Worm (Caenorhabditis elegans) whole organism, late embryonic: ENCODE measurements around the gene nhr-9.

Source experiments
- C08G9.2 ChIP-seq: sonication (generic microtip); optimal IDR thresholded peaks from 2 replicates; lab custom pipeline; 2016; ENCODE audit warnings: mild to moderate bottlenecking, missing genetic modification characterization, moderate library complexity, missing compliant biosample characterization
- C38D4.7 ChIP-seq: fragments of 200-800 bp; sonication (Bioruptor generic); optimal IDR thresholded peaks from 2 replicates; lab custom pipeline; 2018; ENCODE audit warnings: mild to moderate bottlenecking, missing genetic modification characterization, moderate library complexity, missing compliant biosample characterization
- F13H6.1 ChIP-seq: sonication (generic microtip); optimal IDR thresholded peaks from 2 replicates; lab custom pipeline; 2016; ENCODE audit warnings: missing genetic modification characterization, missing compliant biosample characterization
- T23F11.4 ChIP-seq: fragments of 200-800 bp; sonication (Bioruptor generic); optimal IDR thresholded peaks from 2 replicates; lab custom pipeline; 2018; ENCODE audit warnings: mild to moderate bottlenecking, missing genetic modification characterization, missing compliant biosample characterization
- Y22D7AL.16 ChIP-seq: sonication (generic microtip); optimal IDR thresholded peaks from 2 replicates; lab custom pipeline; 2016; ENCODE audit warnings: missing genetic modification characterization, missing compliant biosample characterization
- ama-1 ChIP-seq: fragments of 150-350 bp; optimal IDR thresholded peaks from 2 replicates; lab custom pipeline; 2014
- ceh-18 ChIP-seq: sonication (generic microtip); optimal IDR thresholded peaks from 2 replicates; lab custom pipeline; 2016; ENCODE audit warnings: missing genetic modification characterization, missing compliant biosample characterization
- ceh-19 ChIP-seq: fragments of 200-800 bp; sonication (Bioruptor generic); optimal IDR thresholded peaks from 2 replicates; lab custom pipeline; 2018; ENCODE audit warnings: mild to moderate bottlenecking, missing genetic modification characterization, missing compliant biosample characterization
- ceh-2 ChIP-seq: sonication (generic microtip); optimal IDR thresholded peaks from 2 replicates; lab custom pipeline; 2016; ENCODE audit warnings: missing genotype, missing genetic modification characterization, missing compliant biosample characterization
- ceh-30 ChIP-seq: fragments of 150-350 bp; optimal IDR thresholded peaks from 2 replicates; lab custom pipeline; 2014; ENCODE audit warnings: missing biosample characterization, missing genetic modification characterization
- ceh-31 ChIP-seq: sonication (generic microtip); optimal IDR thresholded peaks from 2 replicates; lab custom pipeline; 2016; ENCODE audit warnings: missing genetic modification characterization, missing compliant biosample characterization
- ceh-34 ChIP-seq: sonication (generic microtip); optimal IDR thresholded peaks from 2 replicates; lab custom pipeline; 2016; ENCODE audit warnings: mild to moderate bottlenecking, missing genetic modification characterization, missing compliant biosample characterization
- ceh-45 ChIP-seq: fragments of 200-800 bp; sonication (Bioruptor generic); IDR thresholded peaks from 2 replicates; pipeline ENCODE4 v1.3.6; 2022; ENCODE audit warnings: missing genetic modification reagents, missing genetic modification characterization, missing compliant biosample characterization
- ceh-48 ChIP-seq: sonication (generic microtip); optimal IDR thresholded peaks from 2 replicates; lab custom pipeline; 2016; ENCODE audit warnings: missing genetic modification characterization, inconsistent platforms, missing compliant biosample characterization
- ceh-6 ChIP-seq: fragments of 200-800 bp; sonication (Bioruptor generic); optimal IDR thresholded peaks from 2 replicates; lab custom pipeline; 2018; ENCODE audit warnings: mild to moderate bottlenecking, missing genetic modification characterization, missing compliant biosample characterization
- ceh-9 ChIP-seq: sonication (generic microtip); optimal IDR thresholded peaks from 2 replicates; lab custom pipeline; 2016; ENCODE audit warnings: mild to moderate bottlenecking, missing genetic modification characterization, inconsistent platforms, missing compliant biosample characterization
- che-1 ChIP-seq: sonication (generic microtip); optimal IDR thresholded peaks from 2 replicates; lab custom pipeline; 2016; ENCODE audit warnings: mild to moderate bottlenecking, missing genetic modification characterization, missing compliant biosample characterization
- dmd-4 ChIP-seq: sonication (generic microtip); optimal IDR thresholded peaks from 2 replicates; lab custom pipeline; 2016; ENCODE audit warnings: borderline replicate concordance, missing genetic modification characterization, missing compliant biosample characterization
- elt-2 ChIP-seq: sonication (generic microtip); optimal IDR thresholded peaks from 2 replicates; lab custom pipeline; 2016; ENCODE audit warnings: missing genetic modification reagents, missing genetic modification characterization, missing compliant biosample characterization
- elt-4 ChIP-seq: sonication (generic microtip); optimal IDR thresholded peaks from 2 replicates; lab custom pipeline; 2016; ENCODE audit warnings: missing genetic modification characterization, missing compliant biosample characterization
- ets-4 ChIP-seq: sonication (generic microtip); optimal IDR thresholded peaks from 2 replicates; lab custom pipeline; 2016; ENCODE audit warnings: missing genetic modification characterization, missing compliant biosample characterization
- fax-1 ChIP-seq: sonication (generic microtip); optimal IDR thresholded peaks from 2 replicates; lab custom pipeline; 2016; ENCODE audit warnings: missing genotype, missing genetic modification characterization, missing compliant biosample characterization
- fkh-6 ChIP-seq: sonication (generic microtip); optimal IDR thresholded peaks from 2 replicates; lab custom pipeline; 2016; ENCODE audit warnings: missing genetic modification characterization, missing compliant biosample characterization
- gmeb-2 ChIP-seq: sonication (generic microtip); optimal IDR thresholded peaks from 2 replicates; lab custom pipeline; 2016; ENCODE audit warnings: missing genetic modification characterization, inconsistent platforms, missing compliant biosample characterization
- hlh-13 ChIP-seq: fragments of 200-800 bp; sonication (Bioruptor generic); optimal IDR thresholded peaks from 2 replicates; lab custom pipeline; 2018; ENCODE audit warnings: mild to moderate bottlenecking, missing genetic modification characterization, missing compliant biosample characterization
- hlh-15 ChIP-seq: sonication (generic microtip); optimal IDR thresholded peaks from 2 replicates; lab custom pipeline; 2016; ENCODE audit warnings: missing genetic modification characterization, missing compliant biosample characterization
- hlh-6 ChIP-seq: sonication (generic microtip); optimal IDR thresholded peaks from 2 replicates; lab custom pipeline; 2016; ENCODE audit warnings: missing genotype, missing genetic modification characterization, missing compliant biosample characterization
- hlh-8 ChIP-seq: sonication (generic microtip); optimal IDR thresholded peaks from 2 replicates; lab custom pipeline; 2016; ENCODE audit warnings: missing genotype, missing genetic modification characterization, missing compliant biosample characterization
- lim-6 ChIP-seq: sonication (generic microtip); optimal IDR thresholded peaks from 2 replicates; lab custom pipeline; 2016; ENCODE audit warnings: missing genetic modification characterization, missing compliant biosample characterization
- lin-11 ChIP-seq: fragments of 200-800 bp; sonication (Bioruptor generic); optimal IDR thresholded peaks from 2 replicates; lab custom pipeline; 2018; ENCODE audit warnings: mild to moderate bottlenecking, missing genetic modification characterization, missing compliant biosample characterization
- mec-3 ChIP-seq: sonication (generic microtip); optimal IDR thresholded peaks from 2 replicates; lab custom pipeline; 2016; ENCODE audit warnings: borderline replicate concordance, missing genetic modification characterization, missing compliant biosample characterization
- nfya-1 ChIP-seq: sonication (generic microtip); optimal IDR thresholded peaks from 2 replicates; lab custom pipeline; 2017; ENCODE audit warnings: missing genetic modification characterization, mild to moderate bottlenecking, missing compliant biosample characterization, antibody characterized with exemption, moderate library complexity
- nhr-232 ChIP-seq: sonication (generic microtip); optimal IDR thresholded peaks from 2 replicates; lab custom pipeline; 2016; ENCODE audit warnings: missing genetic modification characterization, missing compliant biosample characterization
- npax-4 ChIP-seq: sonication (generic microtip); optimal IDR thresholded peaks from 2 replicates; lab custom pipeline; 2016; ENCODE audit warnings: missing genetic modification characterization, missing compliant biosample characterization
- pax-1 ChIP-seq: fragments of 150-350 bp; optimal IDR thresholded peaks from 2 replicates; lab custom pipeline; 2014; ENCODE audit warnings: missing biosample characterization, missing genetic modification characterization
- pha-2 ChIP-seq: sonication (generic microtip); optimal IDR thresholded peaks from 2 replicates; lab custom pipeline; 2017; ENCODE audit warnings: mild to moderate bottlenecking, missing genetic modification characterization, missing compliant biosample characterization
- pqm-1 ChIP-seq: sonication (generic microtip); optimal IDR thresholded peaks from 2 replicates; lab custom pipeline; 2016; ENCODE audit warnings: missing genetic modification characterization, missing compliant biosample characterization
- ref-2 ChIP-seq: sonication (generic microtip); optimal IDR thresholded peaks from 2 replicates; lab custom pipeline; 2016; ENCODE audit warnings: missing genetic modification characterization, missing compliant biosample characterization
- rnt-1 ChIP-seq: sonication (generic microtip); optimal IDR thresholded peaks from 2 replicates; lab custom pipeline; 2016; ENCODE audit warnings: missing genetic modification characterization, missing compliant biosample characterization
- sox-4 ChIP-seq: sonication (generic microtip); optimal IDR thresholded peaks from 2 replicates; lab custom pipeline; 2017; ENCODE audit warnings: mild to moderate bottlenecking, missing genetic modification characterization, inconsistent platforms, missing compliant biosample characterization
- tbx-2 ChIP-seq: sonication (generic microtip); optimal IDR thresholded peaks from 2 replicates; lab custom pipeline; 2016; ENCODE audit warnings: missing genetic modification characterization, missing compliant biosample characterization
- tbx-7 ChIP-seq: sonication (generic microtip); optimal IDR thresholded peaks from 2 replicates; lab custom pipeline; 2016; ENCODE audit warnings: missing genotype, missing genetic modification characterization, missing compliant biosample characterization
- ttx-3 ChIP-seq: sonication (generic microtip); optimal IDR thresholded peaks from 2 replicates; lab custom pipeline; 2016; ENCODE audit warnings: missing genetic modification reagents, missing genetic modification characterization, missing compliant biosample characterization
- unc-3 ChIP-seq, 2 experiments: fragments of 200-800 bp in 1 of 2; sonication (Bioruptor generic) in 1 of 2; sonication (generic microtip) in 1 of 2; conservative IDR thresholded peaks in 1 of 2; optimal IDR thresholded peaks in 1 of 2; 2 replicates each; pipeline versions ENCODE4 v1.3.6 to Lab custom; 2016 to 2022; ENCODE audit warnings: missing compliant biosample characterization in 2 of 2, missing genetic modification characterization in 2 of 2, missing genetic modification reagents in 1 of 2
- unc-42 ChIP-seq: sonication (generic microtip); optimal IDR thresholded peaks from 2 replicates; lab custom pipeline; 2016; ENCODE audit warnings: missing genotype, missing genetic modification characterization, missing compliant biosample characterization
- unc-86 ChIP-seq: sonication (generic microtip); optimal IDR thresholded peaks from 2 replicates; lab custom pipeline; 2016; ENCODE audit warnings: missing genetic modification characterization, missing compliant biosample characterization
- zip-5 ChIP-seq: sonication (generic microtip); optimal IDR thresholded peaks from 2 replicates; lab custom pipeline; 2016; ENCODE audit warnings: missing genetic modification characterization, missing compliant biosample characterization

The nhr-9 gene

ce11 chrIII:7087691-7088323 is 7.5 kb upstream of the nhr-9 start, which contains the start of gene fubl-2:
Gene fubl-2 (minus strand): TSS chrIII:7087741.
- TF ChIP-seq hlh-13 (GFP tag; lab: Kevin White, UChicago): no peak
- TF ChIP-seq tbx-7 (tag; lab: Kevin White, UChicago): peak; percentile 54
- peak; percentile 3 for TF ChIP-seq F13H6.1 (tag; lab: Kevin White, UChicago)
- peak; percentile 6 for TF ChIP-seq hlh-8 (tag; lab: Kevin White, UChicago)
- no peak for TF ChIP-seq ceh-18 (tag; lab: Kevin White, UChicago)
- no peak for TF ChIP-seq ceh-6 (GFP tag; lab: Kevin White, UChicago)
- TF ChIP-seq pax-1 (tag; lab: Kevin White, UChicago): no peak
- TF ChIP-seq mec-3 (tag; lab: Kevin White, UChicago): no peak
- TF ChIP-seq dmd-4 (tag; lab: Kevin White, UChicago): no peak
- peak; percentile 48 for TF ChIP-seq elt-2 (tag; lab: Kevin White, UChicago)
- no peak for TF ChIP-seq lin-11
- no peak for TF ChIP-seq T23F11.4 (GFP tag; lab: Kevin White, UChicago)
- TF ChIP-seq unc-3 (GFP tag; conservative IDR thresholded peaks at IDR 0.05; lab: Robert Waterston, UW): no peak
- no peak for TF ChIP-seq unc-3 (tag; optimal IDR thresholded peaks at IDR 0.05; lab: Kevin White, UChicago)
- no peak for TF ChIP-seq ttx-3
- no peak for TF ChIP-seq hlh-6 (tag; lab: Kevin White, UChicago)
- peak; percentile 82 for TF ChIP-seq ceh-2 (tag; lab: Kevin White, UChicago)
- TF ChIP-seq fkh-6 (tag; lab: Kevin White, UChicago): peak; percentile 42
- no peak for TF ChIP-seq npax-4
- peak; percentile 15 for TF ChIP-seq ref-2 (tag; lab: Kevin White, UChicago)
- no peak for TF ChIP-seq ceh-45 (GFP tag; lab: Robert Waterston, UW)
- TF ChIP-seq hlh-15: no peak
- TF ChIP-seq ceh-19: no peak
- TF ChIP-seq Y22D7AL.16 (tag; lab: Kevin White, UChicago): no peak
- TF ChIP-seq ceh-48 (tag; lab: Kevin White, UChicago): peak; percentile 73
- TF ChIP-seq che-1: no peak
- TF ChIP-seq ceh-34 (tag; lab: Kevin White, UChicago): peak; percentile 34
- no peak for TF ChIP-seq lim-6 (tag; lab: Kevin White, UChicago)
- TF ChIP-seq zip-5: peak; percentile 42
- TF ChIP-seq ama-1 (lab: Kevin White, UChicago): no peak
- TF ChIP-seq fax-1 (tag; lab: Kevin White, UChicago): peak; percentile 18
- no peak for TF ChIP-seq unc-86 (tag; lab: Kevin White, UChicago)
- peak; percentile 79 for TF ChIP-seq ets-4
- TF ChIP-seq rnt-1 (tag; lab: Kevin White, UChicago): peak; percentile 18
- TF ChIP-seq gmeb-2 (tag; lab: Kevin White, UChicago): no peak
- TF ChIP-seq C08G9.2 (tag; lab: Kevin White, UChicago): peak; percentile 79
- no peak for TF ChIP-seq ceh-9 (tag; lab: Kevin White, UChicago)
- no peak for TF ChIP-seq ceh-30 (tag; lab: Kevin White, UChicago)
- TF ChIP-seq unc-42 (tag; lab: Kevin White, UChicago): peak; percentile 16
- no peak for TF ChIP-seq nhr-232 (tag; lab: Kevin White, UChicago)
- no peak for TF ChIP-seq tbx-2
- peak; percentile 90 for TF ChIP-seq ceh-31 (tag; lab: Kevin White, UChicago)
- TF ChIP-seq sox-4 (tag; lab: Kevin White, UChicago): no peak

- TF ChIP-seq ama-1 (lab: Kevin White, UChicago) (no peak), pha-2 (no peak), zip-5 (no peak), elt-4 (tag; lab: Kevin White, UChicago) (no peak), ceh-6 (GFP tag; lab: Kevin White, UChicago) (no peak), nhr-232 (tag; lab: Kevin White, UChicago) (no peak), tbx-2 (no peak), ceh-9 (tag; lab: Kevin White, UChicago) (no peak), pax-1 (tag; lab: Kevin White, UChicago) (no peak), C38D4.7 (GFP tag; lab: Kevin White, UChicago) (no peak), pqm-1 (tag; lab: Kevin White, UChicago) (no peak), sox-4 (tag; lab: Kevin White, UChicago) (no peak), dmd-4 (tag; lab: Kevin White, UChicago) (no peak), Y22D7AL.16 (tag; lab: Kevin White, UChicago) (no peak), nfya-1 (tag; lab: Kevin White, UChicago) (no peak)
- TF ChIP-seq, all 69 proteins: peak for 0
Measured at ce11 chrIII:7090545-7090944, 4.7 kb upstream of the nhr-9 start, which contains the start of gene ZK418.10. Gene ZK418.10 (minus strand): TSS chrIII:7090692.
